Fruit fly (Drosophila melanogaster): Measurements from ENCODE around the gene CG7227.

CG7227 gene

DNA sequence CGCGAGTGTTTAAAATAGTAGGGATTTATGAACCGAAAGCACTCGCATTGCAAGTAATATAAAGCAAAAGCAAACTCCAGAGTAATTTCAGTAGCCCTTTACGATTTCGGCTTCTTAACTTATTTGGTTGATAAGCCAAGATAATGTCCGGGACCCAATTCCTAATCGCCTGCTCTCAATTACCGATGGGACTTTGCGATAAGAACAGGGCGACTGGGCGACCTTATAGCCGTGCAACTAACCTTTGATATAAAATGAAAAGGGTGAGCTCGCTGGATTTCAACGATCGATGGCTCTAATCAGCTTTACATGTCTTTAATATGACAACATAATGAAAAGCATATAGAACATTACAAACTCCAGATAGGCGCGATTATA, at the start of gene CG7227:
Gene CG7227 (minus strand): TSS at position 72 of the 378 bp plus-strand sequence.
- TF ChIP-seq CG8301 (tag; optimal IDR thresholded peaks at IDR 0.05) = no peak

- TF ChIP-seq EcR (GFP tag; optimal IDR thresholded peaks at IDR 0.05) (no peak), Snoo (tag; optimal IDR thresholded peaks at IDR 0.05) (no peak), CG34367 (tag; optimal IDR thresholded peaks at IDR 0.05) (no peak), gl (tag; optimal IDR thresholded peaks at IDR 0.05) (no peak), CG17806 (tag; optimal IDR thresholded peaks at IDR 0.05) (no peak), Pif1A (GFP tag; optimal IDR thresholded peaks at IDR 0.05) (no peak), D1 (tag; optimal IDR thresholded peaks at IDR 0.05) (no peak), CG4496 (GFP tag; IDR thresholded peaks at IDR 0.05) (no peak), CG9948 (tag; optimal IDR thresholded peaks at IDR 0.05) (no peak), rn (GFP tag; IDR thresholded peaks at IDR 0.05) (no peak), CG12605 (GFP tag; IDR thresholded peaks at IDR 0.05) (no peak)
Measured at dm6 chr2L:8043282-8043668, 45.3 kb upstream of the CG7227 start, which contains the start of gene Megf8. Gene Megf8, plus strand, starts transcription at chr2L:8043471.

- TF ChIP-seq Ets98B (GFP tag; IDR thresholded peaks at IDR 0.05) (peak; percentile 28; the same call in 1 of the 2 replicates), CG12605 (GFP tag; IDR thresholded peaks at IDR 0.05) (no peak; the same call in 1 of the 2 replicates), CG10348 (GFP tag; IDR thresholded peaks at IDR 0.05) (no peak), CG34367 (tag; optimal IDR thresholded peaks at IDR 0.05) (peak; percentile 12), CG9948 (tag; optimal IDR thresholded peaks at IDR 0.05) (no peak), gl (tag; optimal IDR thresholded peaks at IDR 0.05) (peak; percentile 33), CG8159 (tag; optimal IDR thresholded peaks at IDR 0.05) (peak; percentile 18), fd96Ca (GFP tag; IDR thresholded peaks at IDR 0.05) (peak; percentile 34; the same call in 1 of the 3 replicates), CG13204 (GFP tag; optimal IDR thresholded peaks at IDR 0.05) (no peak), CG8301 (tag; optimal IDR thresholded peaks at IDR 0.05) (no peak), CG15710 (tag; optimal IDR thresholded peaks at IDR 0.05) (peak; percentile 34), CG32121 (GFP tag; IDR thresholded peaks at IDR 0.05) (no peak), rn (GFP tag; IDR thresholded peaks at IDR 0.05) (no peak), Snoo (tag; optimal IDR thresholded peaks at IDR 0.05) (peak; percentile 6), CG14655 (GFP tag; optimal IDR thresholded peaks at IDR 0.05) (no peak)
Measured at dm6 chr2L:8042645-8043281, 44.8 kb upstream of the CG7227 start, which contains the start of gene RpL36A. Gene RpL36A, minus strand, starts transcription at chr2L:8042909.

DNA sequence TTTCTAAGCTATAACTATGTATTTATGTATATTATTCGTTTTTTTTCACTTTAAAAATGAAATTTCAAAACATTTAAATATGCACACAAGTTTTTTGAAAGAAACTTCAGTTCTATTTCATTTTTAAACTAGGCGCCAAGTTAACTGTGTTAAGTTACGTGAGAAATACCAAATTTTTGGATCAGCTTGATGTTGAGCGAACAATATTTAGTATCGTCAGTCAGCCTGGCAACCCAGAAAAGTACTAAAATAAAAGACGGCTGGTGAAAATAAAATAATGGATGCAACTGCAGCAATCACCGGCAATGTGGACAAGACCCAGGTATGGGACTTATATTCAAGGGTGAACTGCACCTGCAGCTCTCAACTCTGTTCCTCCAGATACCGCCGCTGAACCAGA, 42.9 kb upstream of the CG7227 start, which contains the start of gene CCDC53:
Gene CCDC53 (plus strand): TSS at position 235 of the 400 bp plus-strand sequence.
- TF ChIP-seq CG32121 (GFP tag; IDR thresholded peaks at IDR 0.05) (no peak), Pif1A (GFP tag; optimal IDR thresholded peaks at IDR 0.05) (no peak)

- TF ChIP-seq CG8159 (tag; optimal IDR thresholded peaks at IDR 0.05) (no peak), gl (tag; optimal IDR thresholded peaks at IDR 0.05) (no peak), CG4496 (GFP tag; IDR thresholded peaks at IDR 0.05) (no peak), Ets98B (GFP tag; IDR thresholded peaks at IDR 0.05) (no peak), CG32121 (GFP tag; IDR thresholded peaks at IDR 0.05) (no peak), CG12605 (GFP tag; IDR thresholded peaks at IDR 0.05) (no peak), Pif1A (GFP tag; optimal IDR thresholded peaks at IDR 0.05) (no peak), CG10348 (GFP tag; IDR thresholded peaks at IDR 0.05) (no peak), CG17806 (tag; optimal IDR thresholded peaks at IDR 0.05) (no peak), CG8301 (tag; optimal IDR thresholded peaks at IDR 0.05) (no peak), Pif1B (GFP tag; optimal IDR thresholded peaks at IDR 0.05) (no peak), rn (GFP tag; IDR thresholded peaks at IDR 0.05) (no peak)
Measured at dm6 chr2L:8039688-8040087, 41.7 kb upstream of the CG7227 start, which contains the start of gene CG7367. Gene CG7367, minus strand, starts transcription at chr2L:8039788.

DNA sequence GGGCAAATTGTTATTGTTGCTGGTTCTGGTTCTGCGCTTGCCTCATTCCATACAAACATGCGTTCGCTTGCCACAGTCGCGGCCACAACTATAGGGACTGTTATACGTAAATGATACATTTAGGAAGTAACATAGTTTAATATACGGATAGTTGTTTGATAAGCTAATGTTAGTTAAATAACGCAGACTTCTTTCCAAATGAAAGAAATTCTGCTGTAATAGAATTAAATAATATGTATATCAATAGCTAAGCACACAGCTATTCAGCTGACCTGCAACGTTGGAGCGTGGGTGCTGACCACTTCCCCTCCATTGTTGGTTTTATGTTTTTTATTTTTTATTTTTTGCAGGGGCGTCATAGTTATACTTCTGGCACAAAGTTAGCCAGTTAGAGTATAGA, 36.8 kb upstream of the CG7227 start:
- no peak for TF ChIP-seq CG14655 (GFP tag; optimal IDR thresholded peaks at IDR 0.05)
- no peak for TF ChIP-seq EcR (GFP tag; optimal IDR thresholded peaks at IDR 0.05)
- peak; percentile 82 for TF ChIP-seq Ets98B (GFP tag; IDR thresholded peaks at IDR 0.05)
- TF ChIP-seq CG10348 (GFP tag; IDR thresholded peaks at IDR 0.05) = no peak
- TF ChIP-seq CG12605 (GFP tag; IDR thresholded peaks at IDR 0.05) = peak; percentile 80
- 0 out of 2 replicates have a peak, but pooled peaks have one; percentile 13 for TF ChIP-seq rn (GFP tag; IDR thresholded peaks at IDR 0.05)
- TF ChIP-seq CG17806 (tag; optimal IDR thresholded peaks at IDR 0.05) = peak; percentile 53
- no peak for TF ChIP-seq D1 (tag; optimal IDR thresholded peaks at IDR 0.05)
- peak; percentile 52 for TF ChIP-seq CG8159 (tag; optimal IDR thresholded peaks at IDR 0.05)
- no peak for TF ChIP-seq Snoo (tag; optimal IDR thresholded peaks at IDR 0.05)
- peak; percentile 83 for TF ChIP-seq CG32121 (GFP tag; IDR thresholded peaks at IDR 0.05)
- TF ChIP-seq CG4496 (GFP tag; IDR thresholded peaks at IDR 0.05) = peak; percentile 79
- TF ChIP-seq Pif1B (GFP tag; optimal IDR thresholded peaks at IDR 0.05) = peak; percentile 18
- peak; percentile 61 for TF ChIP-seq CG9948 (tag; optimal IDR thresholded peaks at IDR 0.05)
- peak; percentile 78 for TF ChIP-seq Pif1A (GFP tag; optimal IDR thresholded peaks at IDR 0.05)
- TF ChIP-seq CG8301 (tag; optimal IDR thresholded peaks at IDR 0.05) = peak; percentile 77
- peak; percentile 57 for TF ChIP-seq CG15710 (tag; optimal IDR thresholded peaks at IDR 0.05)
- no peak for TF ChIP-seq CG13204 (GFP tag; optimal IDR thresholded peaks at IDR 0.05)
- peak; percentile 75 for TF ChIP-seq fd96Ca (GFP tag; IDR thresholded peaks at IDR 0.05)
- TF ChIP-seq gl (tag; optimal IDR thresholded peaks at IDR 0.05) = peak; percentile 8
- peak; percentile 35 for TF ChIP-seq CG34367 (tag; optimal IDR thresholded peaks at IDR 0.05)

Data from whole organism, pupa.